Worm (Caenorhabditis elegans) whole organism, L3 larva: ENCODE results near the gene F22B7.9.

ENCODE experiments used
- ceh-28 ChIP-seq: fragments of 150-350 bp; optimal IDR thresholded peaks from 2 replicates; lab custom pipeline; 2014; ENCODE audit warnings: missing biosample characterization, missing genetic modification reagents, missing genetic modification characterization
- lsy-12 ChIP-seq: sonication (generic microtip); optimal IDR thresholded peaks from 2 replicates; lab custom pipeline; 2016; ENCODE audit warnings: mild to moderate bottlenecking, missing genetic modification characterization, missing compliant biosample characterization
- nhr-11 ChIP-seq: fragments of 150-350 bp; optimal IDR thresholded peaks from 2 replicates; lab custom pipeline; 2014; ENCODE audit warnings: missing biosample characterization, missing genetic modification characterization
- nhr-23 ChIP-seq: fragments of 150-350 bp; optimal IDR thresholded peaks from 2 replicates; lab custom pipeline; 2014; ENCODE audit warnings: missing biosample characterization, missing genetic modification reagents, missing genetic modification characterization
- nhr-25 ChIP-seq: sonication (generic microtip); optimal IDR thresholded peaks from 2 replicates; lab custom pipeline; 2017; ENCODE audit warnings: missing biosample characterization, missing genetic modification characterization
- pqm-1 ChIP-seq: fragments of 150-350 bp; optimal IDR thresholded peaks from 2 replicates; lab custom pipeline; 2017; ENCODE audit warnings: missing biosample characterization, missing genetic modification characterization, inconsistent platforms
- tbx-2 ChIP-seq: sonication (generic microtip); optimal IDR thresholded peaks from 2 replicates; lab custom pipeline; 2016; ENCODE audit warnings: mild to moderate bottlenecking, missing genetic modification characterization, missing compliant biosample characterization
- unc-62 ChIP-seq: fragments of 150-350 bp; sonication (generic microtip); optimal IDR thresholded peaks from 4 replicates; lab custom pipeline; 2014; ENCODE audit warnings: missing biosample characterization, missing genetic modification reagents, missing genetic modification characterization
- zag-1 ChIP-seq: fragments of 150-350 bp; optimal IDR thresholded peaks from 2 replicates; lab custom pipeline; 2014; ENCODE audit warnings: missing biosample characterization, missing genetic modification characterization
- ztf-11 ChIP-seq: fragments of 150-350 bp; optimal IDR thresholded peaks from 2 replicates; lab custom pipeline; 2014; ENCODE audit warnings: missing biosample characterization, missing genetic modification characterization

- TF ChIP-seq tbx-2 (tag; lab: Kevin White, UChicago) (no peak), nhr-25 (tag; lab: Kevin White, UChicago) (no peak), zag-1 (tag; lab: Kevin White, UChicago) (no peak), ceh-28 (tag; lab: Kevin White, UChicago) (no peak), nhr-23 (tag; lab: Kevin White, UChicago) (no peak), ztf-11 (tag; lab: Kevin White, UChicago) (no peak), unc-62 (GFP tag; lab: Kevin White, UChicago) (peak; percentile 28), nhr-11 (tag; lab: Kevin White, UChicago) (no peak), lsy-12 (no peak), pqm-1 (tag; lab: Kevin White, UChicago) (no peak)
These were observed 16.9 kb downstream of the F22B7.9 start for ce11 chrIII:8636803-8637202.
